Worm (Caenorhabditis elegans) whole organism, L1 larva: ENCODE results near the gene R160.13.

Experiments
- F16B12.6 ChIP-seq: fragments of 150-350 bp; optimal IDR thresholded peaks from 2 replicates; lab custom pipeline; 2014; ENCODE audit warnings: missing biosample characterization, missing genetic modification characterization
- aha-1 ChIP-seq: fragments of 150-350 bp; optimal IDR thresholded peaks from 2 replicates; lab custom pipeline; 2014; ENCODE audit warnings: missing biosample characterization, missing genetic modification characterization
- aly-2 ChIP-seq: fragments of 150-350 bp; optimal IDR thresholded peaks from 2 replicates; lab custom pipeline; 2014; ENCODE audit warnings: missing biosample characterization, missing genetic modification characterization
- ama-1 ChIP-seq: fragments of 150-350 bp; optimal IDR thresholded peaks from 2 replicates; lab custom pipeline; 2014
- blmp-1 ChIP-seq: fragments of 150-350 bp; optimal IDR thresholded peaks from 2 replicates; lab custom pipeline; 2014; ENCODE audit warnings: missing biosample characterization, missing genetic modification characterization
- ceh-63 ChIP-seq: fragments of 200-800 bp; sonication (Bioruptor generic); optimal IDR thresholded peaks from 2 replicates; lab custom pipeline; 2018; ENCODE audit warnings: mild to moderate bottlenecking, missing genetic modification characterization, missing compliant biosample characterization
- ceh-8 ChIP-seq: fragments of 200-800 bp; sonication (Bioruptor generic); optimal IDR thresholded peaks from 2 replicates; lab custom pipeline; 2018; ENCODE audit warnings: mild to moderate bottlenecking, missing genetic modification characterization, moderate library complexity, missing compliant biosample characterization
- ceh-82 ChIP-seq, 3 experiments: fragments of 150-350 bp in 1 of 3; sonication (generic microtip) in 2 of 3; optimal IDR thresholded peaks; 2 replicates each; lab custom pipeline; 2014 to 2017; ENCODE audit warnings: missing biosample characterization in 3 of 3, missing genetic modification characterization in 3 of 3
- ceh-90 ChIP-seq: sonication (generic microtip); optimal IDR thresholded peaks from 2 replicates; lab custom pipeline; 2016; ENCODE audit warnings: missing genetic modification characterization, missing compliant biosample characterization
- dpl-1 ChIP-seq, 3 experiments: fragments of 150-350 bp in 2 of 3; sonication (generic microtip) in 1 of 3; optimal IDR thresholded peaks; 2 replicates each; lab custom pipeline; 2014 to 2017; ENCODE audit warnings: missing biosample characterization in 3 of 3, missing genetic modification characterization in 3 of 3, missing genetic modification reagents in 3 of 3
- dsc-1 ChIP-seq: sonication (generic microtip); optimal IDR thresholded peaks from 2 replicates; lab custom pipeline; 2016; ENCODE audit warnings: mild to moderate bottlenecking, missing genetic modification characterization, missing compliant biosample characterization
- efl-3 ChIP-seq: fragments of 200-800 bp; sonication (Bioruptor generic); optimal IDR thresholded peaks from 2 replicates; lab custom pipeline; 2018; ENCODE audit warnings: mild to moderate bottlenecking, missing genetic modification characterization, missing compliant biosample characterization
- elt-2 ChIP-seq: sonication (generic microtip); optimal IDR thresholded peaks from 2 replicates; lab custom pipeline; 2016; ENCODE audit warnings: missing genetic modification characterization, mild to moderate bottlenecking, inconsistent platforms, missing compliant biosample characterization, missing genetic modification reagents
- ets-5 ChIP-seq: fragments of 200-800 bp; sonication (Bioruptor generic); IDR thresholded peaks from 2 replicates; pipeline ENCODE4 v1.3.6; 2022; ENCODE audit warnings: missing genetic modification characterization, missing compliant biosample characterization
- fkh-10 ChIP-seq: sonication (generic microtip); optimal IDR thresholded peaks from 2 replicates; lab custom pipeline; 2017; ENCODE audit warnings: missing biosample characterization, missing genetic modification reagents, missing genetic modification characterization
- fkh-4 ChIP-seq: sonication (generic microtip); optimal IDR thresholded peaks from 2 replicates; lab custom pipeline; 2016; ENCODE audit warnings: missing compliant biosample characterization, missing genetic modification characterization, borderline replicate concordance
- grh-1 ChIP-seq: fragments of 200-800 bp; sonication (Bioruptor generic); IDR thresholded peaks from 2 replicates; pipeline ENCODE4 v1.3.6; 2022; ENCODE audit warnings: missing genetic modification reagents, missing genetic modification characterization, missing compliant biosample characterization
- hpl-2 ChIP-seq: fragments of 150-350 bp; optimal IDR thresholded peaks from 2 replicates; lab custom pipeline; 2014; ENCODE audit warnings: missing biosample characterization, missing genetic modification reagents, missing genetic modification characterization
- jun-1 ChIP-seq: fragments of 150-350 bp; optimal IDR thresholded peaks from 2 replicates; lab custom pipeline; 2014; ENCODE audit warnings: missing biosample characterization, missing genetic modification reagents, missing genetic modification characterization
- lin-39 ChIP-seq: fragments of 150-350 bp; optimal IDR thresholded peaks from 2 replicates; lab custom pipeline; 2014; ENCODE audit warnings: missing biosample characterization, missing genetic modification reagents, missing genetic modification characterization
- lir-3 ChIP-seq: sonication (generic microtip); optimal IDR thresholded peaks from 2 replicates; lab custom pipeline; 2016; ENCODE audit warnings: mild to moderate bottlenecking, missing genetic modification characterization, moderate library complexity, missing compliant biosample characterization; ENCODE audit not compliant: poor library complexity
- lsy-2 ChIP-seq, 2 experiments: fragments of 150-350 bp; optimal IDR thresholded peaks; 2 replicates each; lab custom pipeline; 2014; ENCODE audit warnings: missing biosample characterization in 2 of 2, missing genetic modification characterization in 2 of 2
- mab-9 ChIP-seq: fragments of 200-800 bp; sonication (Bioruptor generic); IDR thresholded peaks from 2 replicates; pipeline ENCODE4 v1.3.6; 2022; ENCODE audit warnings: missing genetic modification reagents, missing genetic modification characterization, missing compliant biosample characterization
- mef-2 ChIP-seq: fragments of 150-350 bp; optimal IDR thresholded peaks from 2 replicates; lab custom pipeline; 2014; ENCODE audit warnings: missing biosample characterization, missing genetic modification characterization
- mep-1 ChIP-seq: fragments of 150-350 bp; optimal IDR thresholded peaks from 2 replicates; lab custom pipeline; 2014; ENCODE audit warnings: missing biosample characterization, missing genetic modification characterization
- nhr-11 ChIP-seq: fragments of 150-350 bp; optimal IDR thresholded peaks from 2 replicates; lab custom pipeline; 2014; ENCODE audit warnings: missing biosample characterization, missing genetic modification characterization
- nhr-19 ChIP-seq: fragments of 200-800 bp; sonication (Bioruptor generic); conservative IDR thresholded peaks from 2 replicates; pipeline ENCODE4 v1.3.6; 2022; ENCODE audit warnings: missing genetic modification characterization, missing compliant biosample characterization
- nhr-20 ChIP-seq: sonication (generic microtip); optimal IDR thresholded peaks from 2 replicates; lab custom pipeline; 2016; ENCODE audit warnings: mild to moderate bottlenecking, missing genetic modification characterization, missing compliant biosample characterization
- nhr-237 ChIP-seq: fragments of 150-350 bp; optimal IDR thresholded peaks from 2 replicates; lab custom pipeline; 2014; ENCODE audit warnings: missing biosample characterization, missing genetic modification characterization
- nhr-71 ChIP-seq: sonication (generic microtip); optimal IDR thresholded peaks from 2 replicates; lab custom pipeline; 2016; ENCODE audit warnings: mild to moderate bottlenecking, missing genetic modification characterization, moderate library complexity, missing compliant biosample characterization
- nhr-84 ChIP-seq: sonication (generic microtip); optimal IDR thresholded peaks from 2 replicates; lab custom pipeline; 2017; ENCODE audit warnings: missing biosample characterization, missing genetic modification characterization
- pag-3 ChIP-seq: sonication (generic microtip); optimal IDR thresholded peaks from 2 replicates; lab custom pipeline; 2017; ENCODE audit warnings: missing genetic modification characterization, mild to moderate bottlenecking, missing compliant biosample characterization, antibody characterized with exemption, borderline replicate concordance; ENCODE audit not compliant: insufficient read depth
- pax-3 ChIP-seq: fragments of 200-800 bp; sonication (Bioruptor generic); optimal IDR thresholded peaks from 2 replicates; lab custom pipeline; 2018; ENCODE audit warnings: mild to moderate bottlenecking, missing genetic modification characterization, moderate library complexity, missing compliant biosample characterization
- rnt-1 ChIP-seq: sonication (generic microtip); optimal IDR thresholded peaks from 2 replicates; lab custom pipeline; 2016; ENCODE audit warnings: mild to moderate bottlenecking, missing genetic modification characterization, moderate library complexity, missing compliant biosample characterization
- skn-1 ChIP-seq: fragments of 150-350 bp; optimal IDR thresholded peaks from 2 replicates; lab custom pipeline; 2014; ENCODE audit warnings: missing biosample characterization, missing genetic modification characterization
- snpc-4 ChIP-seq: fragments of 150-350 bp; optimal IDR thresholded peaks from 2 replicates; lab custom pipeline; 2014; ENCODE audit warnings: missing biosample characterization, missing genetic modification characterization
- snu-23 ChIP-seq: sonication (generic microtip); optimal IDR thresholded peaks from 2 replicates; lab custom pipeline; 2016; ENCODE audit warnings: missing genetic modification characterization, missing compliant biosample characterization
- sox-4 ChIP-seq: sonication (generic microtip); optimal IDR thresholded peaks from 2 replicates; lab custom pipeline; 2016; ENCODE audit warnings: missing genetic modification characterization, missing compliant biosample characterization
- sup-37 ChIP-seq: fragments of 200-800 bp; sonication (Bioruptor generic); optimal IDR thresholded peaks from 2 replicates; lab custom pipeline; 2018; ENCODE audit warnings: mild to moderate bottlenecking, missing genetic modification characterization, missing compliant biosample characterization
- swsn-7 ChIP-seq: sonication (generic microtip); optimal IDR thresholded peaks from 2 replicates; lab custom pipeline; 2016; ENCODE audit warnings: missing genetic modification characterization, missing compliant biosample characterization
- tlp-1 ChIP-seq: fragments of 150-350 bp; optimal IDR thresholded peaks from 2 replicates; lab custom pipeline; 2014; ENCODE audit warnings: missing biosample characterization, missing genetic modification characterization
- unc-130 ChIP-seq: fragments of 150-350 bp; optimal IDR thresholded peaks from 2 replicates; lab custom pipeline; 2017; ENCODE audit warnings: missing biosample characterization, missing genetic modification characterization, inconsistent platforms
- unc-62 ChIP-seq: fragments of 150-350 bp; optimal IDR thresholded peaks from 2 replicates; lab custom pipeline; 2014; ENCODE audit warnings: missing biosample characterization, missing genetic modification reagents, missing genetic modification characterization
- unc-98 ChIP-seq: fragments of 200-800 bp; sonication (Bioruptor generic); IDR thresholded peaks from 2 replicates; pipeline ENCODE4 v1.3.6; 2022; ENCODE audit warnings: missing genetic modification characterization, missing compliant biosample characterization
- xbp-1 ChIP-seq: sonication (generic microtip); optimal IDR thresholded peaks from 2 replicates; lab custom pipeline; 2016; ENCODE audit warnings: missing genetic modification characterization, missing compliant biosample characterization
- zag-1 ChIP-seq: fragments of 150-350 bp; optimal IDR thresholded peaks from 2 replicates; lab custom pipeline; 2014; ENCODE audit warnings: missing biosample characterization, missing genetic modification characterization

Gene R160.13

ce11 chrX:4410280-4410911 is 39.1 kb upstream of the R160.13 start:
- TF ChIP-seq nhr-11 (tag; lab: Kevin White, UChicago) (no peak), dpl-1 (GFP tag; optimal IDR thresholded peaks at IDR 0.05; lab: Kevin White, UChicago) (no peak), rnt-1 (no peak), jun-1 (tag; lab: Kevin White, UChicago) (no peak), hpl-2 (GFP tag; lab: Kevin White, UChicago) (no peak), grh-1 (no peak), fkh-10 (GFP tag; lab: Kevin White, UChicago) (no peak), skn-1 (tag; lab: Kevin White, UChicago) (no peak), unc-130 (tag; lab: Kevin White, UChicago) (no peak), unc-62 (GFP tag; lab: Kevin White, UChicago) (no peak), mep-1 (no peak), nhr-71 (no peak), ceh-90 (tag; lab: Kevin White, UChicago) (no peak), F16B12.6 (tag; lab: Kevin White, UChicago) (no peak), ama-1 (no peak), sox-4 (tag; lab: Kevin White, UChicago) (no peak), sup-37 (GFP tag; lab: Kevin White, UChicago) (no peak), xbp-1 (tag; lab: Kevin White, UChicago) (no peak), mef-2 (tag; lab: Kevin White, UChicago) (no peak), snpc-4 (tag; lab: Kevin White, UChicago) (no peak)

DNA sequence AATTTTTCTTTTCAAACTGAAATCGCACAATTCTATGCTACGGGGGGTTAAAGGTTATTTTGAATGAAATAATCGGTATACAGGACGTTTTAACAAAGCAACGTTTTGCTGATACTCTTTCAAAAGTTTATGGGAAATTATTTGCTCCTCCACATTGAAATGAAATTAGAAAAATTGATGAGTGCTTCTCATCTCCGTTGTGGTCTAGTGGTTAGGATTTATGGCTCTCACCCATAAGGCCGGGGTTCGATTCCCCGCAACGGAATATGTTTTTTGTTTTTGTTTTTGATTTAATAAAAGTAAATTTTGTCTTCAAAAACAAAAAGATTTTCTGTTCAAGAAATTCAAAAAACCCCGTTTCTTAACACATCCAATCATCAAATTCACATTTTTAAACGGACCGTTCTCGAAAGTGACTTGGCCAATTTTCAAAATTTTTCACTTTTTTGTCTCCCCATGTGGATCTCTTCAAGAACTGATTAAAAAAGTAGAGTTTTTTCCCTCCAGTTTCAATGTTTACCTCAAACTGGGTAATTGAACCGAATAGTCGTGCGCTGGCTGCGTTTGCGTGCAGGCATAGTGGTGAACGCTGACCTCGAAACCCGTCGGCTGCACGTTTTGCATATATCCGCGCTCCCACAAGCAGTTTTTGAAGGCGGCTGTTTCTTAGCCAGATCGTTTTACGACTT is 38.4 kb upstream of the R160.13 start:
- TF ChIP-seq efl-3 (GFP tag; lab: Kevin White, UChicago) (no peak), nhr-84 (tag; lab: Kevin White, UChicago) (no peak), nhr-19 (GFP tag; lab: Robert Waterston, UW) (no peak), dsc-1 (tag; lab: Kevin White, UChicago) (no peak), ceh-63 (GFP tag; lab: Kevin White, UChicago) (no peak), zag-1 (tag; lab: Kevin White, UChicago) (no peak), pag-3 (tag; lab: Kevin White, UChicago) (no peak), mep-1 (no peak), lir-3 (tag; lab: Kevin White, UChicago) (no peak), skn-1 (tag; lab: Kevin White, UChicago) (no peak), mab-9 (GFP tag; lab: Robert Waterston, UW) (no peak), elt-2 (no peak)

DNA sequence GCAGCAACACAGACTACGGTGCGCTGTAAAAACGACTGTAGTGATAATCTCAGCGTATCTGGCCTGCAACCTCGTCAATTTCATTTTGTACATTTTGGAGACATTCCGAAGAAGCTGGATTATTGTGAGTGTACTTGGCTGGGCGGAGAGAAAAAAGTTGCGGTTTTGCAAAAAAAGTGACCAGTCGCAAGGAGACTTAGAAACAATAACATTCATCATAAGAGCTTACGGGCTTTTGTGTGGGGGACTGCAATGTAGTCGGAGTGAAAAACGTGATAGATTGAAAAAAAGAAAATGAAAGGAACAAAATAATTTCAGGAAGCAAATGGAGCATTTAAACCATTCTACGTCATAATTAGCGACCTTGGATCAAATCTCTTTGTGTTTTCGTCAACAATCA is 37.2 kb upstream of the R160.13 start:
- TF ChIP-seq ceh-82 (tag; optimal IDR thresholded peaks at IDR 0.05; lab: Kevin White, UChicago) (no peak), unc-98 (GFP tag; lab: Robert Waterston, UW) (no peak), nhr-237 (tag; lab: Kevin White, UChicago) (no peak), zag-1 (tag; lab: Kevin White, UChicago) (no peak), nhr-20 (no peak), elt-2 (no peak), sox-4 (tag; lab: Kevin White, UChicago) (no peak), fkh-4 (tag; lab: Kevin White, UChicago) (no peak), ceh-8 (GFP tag; lab: Kevin White, UChicago) (no peak), ets-5 (no peak), lsy-2 (tag; optimal IDR thresholded peaks at IDR 0.05; lab: Kevin White, UChicago) (no peak), aha-1 (tag; lab: Kevin White, UChicago) (no peak), pax-3 (tag; lab: Kevin White, UChicago) (no peak), aly-2 (no peak), tlp-1 (no peak), nhr-19 (GFP tag; lab: Robert Waterston, UW) (no peak), lin-39 (no peak), swsn-7 (no peak), snu-23 (GFP tag; lab: Kevin White, UChicago) (no peak), blmp-1 (tag; lab: Kevin White, UChicago) (no peak)
